Worm (Caenorhabditis elegans) whole organism, L1 larva: Measurements from ENCODE around the gene F41C3.1.

Source experiments
- aly-2 ChIP-seq: fragments of 150-350 bp; optimal IDR thresholded peaks from 2 replicates; lab custom pipeline; 2014; ENCODE audit warnings: missing biosample characterization, missing genetic modification characterization
- egl-27 ChIP-seq, 2 experiments: fragments of 150-350 bp in 1 of 2; sonication (generic microtip); optimal IDR thresholded peaks; 3 replicates each; lab custom pipeline; 2017 to 2018; ENCODE audit warnings: missing biosample characterization in 2 of 2, missing genetic modification characterization in 2 of 2, missing genetic modification reagents in 2 of 2
- elt-2 ChIP-seq: sonication (generic microtip); optimal IDR thresholded peaks from 2 replicates; lab custom pipeline; 2016; ENCODE audit warnings: missing genetic modification characterization, mild to moderate bottlenecking, inconsistent platforms, missing compliant biosample characterization, missing genetic modification reagents
- fos-1 ChIP-seq: fragments of 150-350 bp; optimal IDR thresholded peaks from 2 replicates; lab custom pipeline; 2014; ENCODE audit warnings: missing biosample characterization, missing genetic modification characterization
- lin-15B ChIP-seq: fragments of 150-350 bp; sonication (generic microtip); optimal IDR thresholded peaks from 3 replicates; lab custom pipeline; 2014; ENCODE audit warnings: missing biosample characterization, missing genetic modification characterization
- lin-35 ChIP-seq, 2 experiments: fragments of 150-350 bp; optimal IDR thresholded peaks; 2 replicates each; lab custom pipeline; 2014; ENCODE audit warnings: missing biosample characterization in 2 of 2, missing genetic modification characterization in 2 of 2, missing genetic modification reagents in 2 of 2
- lir-3 ChIP-seq: sonication (generic microtip); optimal IDR thresholded peaks from 2 replicates; lab custom pipeline; 2016; ENCODE audit warnings: mild to moderate bottlenecking, missing genetic modification characterization, moderate library complexity, missing compliant biosample characterization; ENCODE audit not compliant: poor library complexity
- nhr-237 ChIP-seq: fragments of 150-350 bp; optimal IDR thresholded peaks from 2 replicates; lab custom pipeline; 2014; ENCODE audit warnings: missing biosample characterization, missing genetic modification characterization
- nhr-28 ChIP-seq: fragments of 150-350 bp; optimal IDR thresholded peaks from 2 replicates; lab custom pipeline; 2014; ENCODE audit warnings: missing biosample characterization, missing genetic modification characterization
- snpc-4 ChIP-seq: fragments of 150-350 bp; optimal IDR thresholded peaks from 2 replicates; lab custom pipeline; 2014; ENCODE audit warnings: missing biosample characterization, missing genetic modification characterization
- ztf-11 ChIP-seq, 2 experiments: sonication (generic microtip); optimal IDR thresholded peaks; 2 replicates each; lab custom pipeline; 2016 to 2017; ENCODE audit warnings: missing genetic modification characterization in 2 of 2, missing biosample characterization in 1 of 2, missing compliant biosample characterization in 1 of 2

DNA sequence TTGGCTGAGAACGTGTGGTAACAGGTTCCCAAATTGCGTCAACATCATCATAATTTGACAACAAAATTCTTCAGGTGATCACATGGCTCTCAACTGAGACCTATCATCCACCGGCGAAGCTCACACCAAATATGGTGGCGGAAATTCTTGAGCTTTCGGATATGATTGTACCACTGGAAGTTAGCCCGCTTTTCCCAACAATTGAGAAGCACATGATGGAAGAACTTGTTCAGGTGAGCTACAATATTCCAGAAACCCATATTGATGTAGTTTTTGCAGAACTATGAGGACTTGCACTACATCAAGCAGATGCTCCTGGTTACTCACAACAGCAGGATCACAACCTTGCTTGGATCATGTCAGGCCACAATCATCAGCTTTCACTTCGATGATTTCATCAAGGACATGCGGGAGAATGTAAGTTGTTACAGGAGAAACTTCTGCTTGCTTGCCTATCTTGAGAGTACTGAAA is at the start of gene F41C3.1:
- no peak for TF ChIP-seq lin-35 (GFP tag; optimal IDR thresholded peaks at IDR 0.05; lab: Kevin White, UChicago)
- TF ChIP-seq nhr-237 (tag; lab: Kevin White, UChicago), result no peak
- TF ChIP-seq lin-15B (tag; lab: Kevin White, UChicago), result no peak
- no peak for TF ChIP-seq elt-2 (tag; lab: Kevin White, UChicago)
- no peak for TF ChIP-seq ztf-11 (tag; optimal IDR thresholded peaks at IDR 0.05; lab: Kevin White, UChicago)
- TF ChIP-seq fos-1 (tag; lab: Kevin White, UChicago), result no peak
- no peak for TF ChIP-seq aly-2 (tag; lab: Kevin White, UChicago)
- no peak for TF ChIP-seq snpc-4 (tag; lab: Kevin White, UChicago)
- no peak for TF ChIP-seq lir-3
- no peak for TF ChIP-seq egl-27 (tag; optimal IDR thresholded peaks at IDR 0.05; lab: Kevin White, UChicago)
- no peak for TF ChIP-seq nhr-28 (tag; lab: Kevin White, UChicago)
